Fruit fly (Drosophila melanogaster) whole organism, pupa: ENCODE measurements around the gene CG7044.

Experiments
- CG10348 ChIP-seq: fragments of 200-800 bp; sonication (Bioruptor generic); IDR thresholded peaks from 2 replicates; pipeline ENCODE4 v1.3.6; 2022; ENCODE audit warnings: missing biosample characterization, missing genetic modification characterization
- CG12605 ChIP-seq: fragments of 200-800 bp; sonication (Bioruptor generic); IDR thresholded peaks from 2 replicates; pipeline ENCODE4 v1.3.6; 2022; ENCODE audit warnings: missing biosample characterization, missing genetic modification characterization
- CG13204 ChIP-seq: fragments of 200-800 bp; sonication (Bioruptor generic); optimal IDR thresholded peaks from 2 replicates; lab custom pipeline; 2018; ENCODE audit warnings: missing biosample characterization, mild to moderate bottlenecking, missing genetic modification characterization, moderate library complexity
- CG14655 ChIP-seq: fragments of 200-800 bp; sonication (Bioruptor generic); optimal IDR thresholded peaks from 3 replicates; lab custom pipeline; 2017; ENCODE audit warnings: mild to moderate bottlenecking, missing biosample characterization, missing genetic modification reagents, missing genetic modification characterization
- CG15710 ChIP-seq: fragments of 200-800 bp; sonication (Bioruptor generic); optimal IDR thresholded peaks from 2 replicates; lab custom pipeline; 2018; ENCODE audit warnings: missing biosample characterization, mild to moderate bottlenecking, missing genetic modification characterization, moderate library complexity
- CG17806 ChIP-seq: fragments of 200-800 bp; sonication (Bioruptor generic); optimal IDR thresholded peaks from 2 replicates; lab custom pipeline; 2018; ENCODE audit warnings: missing biosample characterization, mild to moderate bottlenecking, missing genetic modification characterization, moderate library complexity
- CG32121 ChIP-seq: fragments of 200-800 bp; sonication (Bioruptor generic); IDR thresholded peaks from 2 replicates; pipeline ENCODE4 v1.3.6; 2022; ENCODE audit warnings: missing biosample characterization, missing genetic modification characterization
- CG34367 ChIP-seq: fragments of 200-800 bp; sonication (Bioruptor generic); optimal IDR thresholded peaks from 2 replicates; lab custom pipeline; 2018; ENCODE audit warnings: missing biosample characterization, mild to moderate bottlenecking, missing genetic modification characterization
- CG4496 ChIP-seq: fragments of 200-800 bp; sonication (Bioruptor generic); IDR thresholded peaks from 3 replicates; pipeline ENCODE4 v1.3.6; 2022; ENCODE audit warnings: missing biosample characterization, missing genetic modification characterization
- CG8159 ChIP-seq: fragments of 200-800 bp; sonication (Bioruptor generic); optimal IDR thresholded peaks from 3 replicates; lab custom pipeline; 2018; ENCODE audit warnings: missing biosample characterization, mild to moderate bottlenecking, missing genetic modification characterization, moderate library complexity
- CG8301 ChIP-seq: fragments of 200-800 bp; sonication (Bioruptor generic); optimal IDR thresholded peaks from 2 replicates; lab custom pipeline; 2018; ENCODE audit warnings: missing biosample characterization, mild to moderate bottlenecking, missing genetic modification characterization
- CG9948 ChIP-seq: fragments of 200-800 bp; sonication (Bioruptor generic); optimal IDR thresholded peaks from 2 replicates; lab custom pipeline; 2018; ENCODE audit warnings: missing biosample characterization, mild to moderate bottlenecking, missing genetic modification characterization, moderate library complexity
- D1 ChIP-seq: fragments of 200-800 bp; sonication (Bioruptor generic); optimal IDR thresholded peaks from 2 replicates; lab custom pipeline; 2018; ENCODE audit warnings: missing biosample characterization, mild to moderate bottlenecking, missing genetic modification characterization, moderate library complexity
- EcR ChIP-seq: fragments of 200-800 bp; sonication (Bioruptor generic); optimal IDR thresholded peaks from 3 replicates; lab custom pipeline; 2019; ENCODE audit warnings: missing biosample characterization, missing genetic modification characterization, mild to moderate bottlenecking, moderate library complexity, missing genetic modification reagents
- Ets98B ChIP-seq: fragments of 200-800 bp; sonication (Bioruptor generic); IDR thresholded peaks from 2 replicates; pipeline ENCODE4 v1.3.6; 2022; ENCODE audit warnings: missing biosample characterization, missing genetic modification characterization
- Pif1A ChIP-seq: fragments of 200-800 bp; sonication (Bioruptor generic); optimal IDR thresholded peaks from 3 replicates; lab custom pipeline; 2016; ENCODE audit warnings: missing biosample characterization, missing genetic modification characterization
- Pif1B ChIP-seq: fragments of 200-800 bp; sonication (Bioruptor generic); optimal IDR thresholded peaks from 3 replicates; lab custom pipeline; 2016; ENCODE audit warnings: missing biosample characterization, missing genetic modification characterization
- Snoo ChIP-seq: fragments of 200-800 bp; sonication (Bioruptor generic); optimal IDR thresholded peaks from 3 replicates; lab custom pipeline; 2017; ENCODE audit warnings: missing biosample characterization, mild to moderate bottlenecking, missing genetic modification characterization, inconsistent platforms
- fd96Ca ChIP-seq: fragments of 200-800 bp; sonication (Bioruptor generic); IDR thresholded peaks from 3 replicates; pipeline ENCODE4 v1.3.6; 2022; ENCODE audit warnings: missing biosample characterization, missing genetic modification characterization
- gl ChIP-seq: fragments of 200-800 bp; sonication (Bioruptor generic); optimal IDR thresholded peaks from 2 replicates; lab custom pipeline; 2018; ENCODE audit warnings: missing biosample characterization, mild to moderate bottlenecking, missing genetic modification characterization
- rn ChIP-seq: fragments of 200-800 bp; sonication (Bioruptor generic); IDR thresholded peaks from 2 replicates; pipeline ENCODE4 v1.3.6; 2022; ENCODE audit warnings: missing biosample characterization, missing genetic modification characterization

The CG7044 gene

DNA sequence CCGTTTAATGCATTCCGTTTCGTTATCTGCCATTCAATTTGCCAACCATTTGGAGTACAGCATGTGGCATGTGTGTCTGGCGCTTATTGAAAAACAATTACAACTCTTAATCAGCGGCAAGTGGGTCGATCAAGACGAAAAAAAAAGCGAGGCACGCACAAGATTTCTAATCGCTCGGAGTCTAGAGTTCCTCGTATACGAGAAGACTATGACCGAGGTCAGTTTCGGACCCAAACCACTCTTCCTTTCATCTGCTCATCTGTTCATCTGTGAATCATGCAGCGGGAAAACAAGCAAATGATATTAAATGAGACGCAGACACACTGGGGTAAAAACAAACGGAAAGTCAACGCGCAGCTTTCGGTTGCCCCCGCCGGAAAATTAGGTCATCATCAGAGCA lies 10.0 kb downstream of the CG7044 start:
- TF ChIP-seq CG4496 (peak; percentile 40; the same call in 1 of the 3 replicates), CG9948 (no peak)

dm6 chr3R:21090230-21091021 lies 11.1 kb downstream of the CG7044 start:
- TF ChIP-seq Pif1B (GFP tag; lab: Kevin White, UChicago) (no peak), CG9948 (no peak), EcR (GFP tag; lab: Kevin White, UChicago) (peak; percentile 62), CG13204 (GFP tag; lab: Kevin White, UChicago) (peak; percentile 20), CG10348 (GFP tag; lab: Robert Waterston, UW) (no peak)
- TF ChIP-seq, all 21 proteins: peak for 2

DNA sequence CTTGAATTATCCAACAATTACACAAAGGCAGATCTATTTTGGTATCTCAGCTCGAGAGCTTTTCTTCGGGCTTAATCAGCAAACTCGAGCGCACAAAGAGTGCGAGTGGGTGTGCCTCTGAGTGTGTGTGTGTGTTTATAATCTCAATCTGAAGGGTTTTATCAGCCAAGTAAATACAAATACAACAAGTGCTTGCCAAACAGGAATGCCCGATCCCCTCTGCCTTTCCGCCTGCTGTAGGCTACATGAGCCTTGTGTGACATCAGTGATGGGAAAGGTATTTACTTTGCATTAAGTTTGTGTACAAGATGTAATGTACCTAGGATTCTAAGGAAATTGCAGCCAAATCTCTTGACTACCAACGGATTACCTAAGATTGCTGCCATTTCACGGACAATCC lies 12.1 kb downstream of the CG7044 start:
- TF ChIP-seq CG15710 (tag; lab: Kevin White, UChicago) (no peak), CG10348 (GFP tag; lab: Robert Waterston, UW) (no peak), CG8301 (tag; lab: Kevin White, UChicago) (no peak), CG12605 (GFP tag; lab: Robert Waterston, UW) (0 out of 2 replicates have a peak, but pooled peaks have one; percentile 31), EcR (GFP tag; lab: Kevin White, UChicago) (no peak), Snoo (tag; lab: Kevin White, UChicago) (peak; percentile 43), CG13204 (GFP tag; lab: Kevin White, UChicago) (no peak), CG14655 (GFP tag; lab: Kevin White, UChicago) (no peak), CG8159 (peak; percentile 32), CG32121 (GFP tag; lab: Robert Waterston, UW) (peak; percentile 29; the same call in 1 of the 2 replicates), CG34367 (peak; percentile 41), Ets98B (GFP tag; lab: Robert Waterston, UW) (peak; percentile 27; the same call in 1 of the 2 replicates), Pif1A (GFP tag; lab: Kevin White, UChicago) (peak; percentile 60), CG9948 (no peak), fd96Ca (GFP tag; lab: Robert Waterston, UW) (peak; percentile 42; the same call in 1 of the 3 replicates), rn (GFP tag; lab: Robert Waterston, UW) (no peak), gl (peak; percentile 12), CG17806 (tag; lab: Kevin White, UChicago) (no peak), CG4496 (peak; percentile 54; the same call in 1 of the 3 replicates), Pif1B (GFP tag; lab: Kevin White, UChicago) (peak; percentile 64), D1 (tag; lab: Kevin White, UChicago) (no peak)

- TF ChIP-seq CG13204 (GFP tag; lab: Kevin White, UChicago) = no peak
- TF ChIP-seq D1 (tag; lab: Kevin White, UChicago) = no peak
- no peak for TF ChIP-seq CG8159
- peak; percentile 87 for TF ChIP-seq EcR (GFP tag; lab: Kevin White, UChicago)
These were observed 16.5 kb downstream of the CG7044 start for dm6 chr3R:21084979-21085378.

DNA sequence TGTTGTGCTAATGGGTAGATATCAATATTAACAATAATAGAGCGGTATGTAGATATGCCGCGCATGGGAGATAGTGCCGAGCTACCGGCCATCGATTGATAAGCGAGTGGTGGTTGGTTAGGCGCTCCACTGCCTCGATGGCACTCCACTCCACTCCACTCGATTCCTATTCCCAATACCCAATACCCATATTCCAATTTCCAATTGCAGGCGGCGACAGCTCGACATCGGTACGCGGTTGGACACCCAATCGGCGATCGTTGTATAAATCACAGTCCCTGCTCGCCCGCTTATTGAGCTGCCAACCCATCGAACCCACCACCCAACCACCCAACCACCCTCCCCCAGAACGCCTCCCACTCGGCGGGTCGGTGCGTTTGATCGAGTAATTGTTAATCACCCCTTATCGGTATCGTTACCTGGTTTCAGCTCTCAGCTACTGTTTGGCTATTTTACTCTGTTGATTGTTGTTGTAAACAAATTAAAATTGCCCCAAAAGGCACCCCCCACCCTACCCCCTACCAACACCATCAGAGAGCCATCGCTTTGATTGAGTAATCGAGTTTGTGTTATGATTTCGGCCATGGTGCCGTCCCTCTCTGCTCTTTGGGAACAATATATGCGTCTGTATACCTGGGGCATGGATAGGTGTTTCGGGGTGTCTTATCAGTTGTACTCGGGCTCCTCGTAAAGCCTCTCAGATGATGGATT lies 20.5 kb downstream of the CG7044 start, which contains the start of gene HHEX:
Gene HHEX, minus strand, starts transcription at position 51 of the 711 bp plus-strand sequence.
- TF ChIP-seq CG17806 (tag; lab: Kevin White, UChicago) (no peak), CG10348 (GFP tag; lab: Robert Waterston, UW) (no peak), CG32121 (GFP tag; lab: Robert Waterston, UW) (no peak), CG15710 (tag; lab: Kevin White, UChicago) (no peak), CG34367 (no peak), CG4496 (no peak), CG8159 (no peak), CG12605 (GFP tag; lab: Robert Waterston, UW) (no peak), Pif1B (GFP tag; lab: Kevin White, UChicago) (no peak), CG8301 (tag; lab: Kevin White, UChicago) (no peak), EcR (GFP tag; lab: Kevin White, UChicago) (no peak)

DNA sequence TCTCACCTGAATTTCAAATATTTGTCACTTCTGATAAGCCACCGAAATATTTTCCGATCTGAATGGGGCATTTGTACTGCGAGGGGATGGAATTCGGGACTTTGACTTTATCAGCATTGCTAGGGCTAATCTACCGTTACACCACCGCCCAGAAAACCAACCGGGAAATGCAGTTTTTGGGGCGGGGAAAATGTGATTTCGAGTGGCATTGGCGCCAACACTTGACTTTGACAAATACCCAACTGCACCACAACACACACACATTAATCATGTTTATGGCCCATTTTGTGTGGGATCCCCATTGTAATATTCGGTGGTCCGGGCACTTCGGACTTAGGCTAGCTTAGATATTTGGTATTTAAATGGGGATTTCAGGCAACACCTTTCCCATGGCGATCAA lies 22.6 kb downstream of the CG7044 start:
- TF ChIP-seq CG8301 (tag; lab: Kevin White, UChicago) (no peak), gl (no peak), CG12605 (GFP tag; lab: Robert Waterston, UW) (no peak), CG10348 (GFP tag; lab: Robert Waterston, UW) (no peak)

- TF ChIP-seq EcR (GFP tag; lab: Kevin White, UChicago) (no peak), CG32121 (GFP tag; lab: Robert Waterston, UW) (no peak), CG8159 (no peak), CG8301 (tag; lab: Kevin White, UChicago) (no peak), CG34367 (no peak), CG17806 (tag; lab: Kevin White, UChicago) (no peak), fd96Ca (GFP tag; lab: Robert Waterston, UW) (no peak), Snoo (tag; lab: Kevin White, UChicago) (no peak), CG14655 (GFP tag; lab: Kevin White, UChicago) (no peak), Ets98B (GFP tag; lab: Robert Waterston, UW) (no peak), CG10348 (GFP tag; lab: Robert Waterston, UW) (no peak), Pif1A (GFP tag; lab: Kevin White, UChicago) (no peak), CG4496 (no peak), gl (no peak), CG13204 (GFP tag; lab: Kevin White, UChicago) (no peak)
These were observed 23.3 kb downstream of the CG7044 start for dm6 chr3R:21078211-21078610.
